Fruit fly (Drosophila melanogaster) whole organism, embryonic: ENCODE data around the gene CG34278.

Experiments used
- CG3847 ChIP-seq: fragments of 200-800 bp; sonication (Bioruptor generic); IDR thresholded peaks from 2 replicates; pipeline ENCODE4 v1.3.6; 2022; ENCODE audit warnings: missing biosample characterization, missing genetic modification characterization
- CG4328 ChIP-seq: fragments of 200-800 bp; sonication (Bioruptor generic); optimal IDR thresholded peaks from 3 replicates; lab custom pipeline; 2017; ENCODE audit warnings: missing biosample characterization, missing genetic modification reagents, missing genetic modification characterization
- CG7271 ChIP-seq: fragments of 200-800 bp; sonication (Bioruptor generic); optimal IDR thresholded peaks from 2 replicates; lab custom pipeline; 2018; ENCODE audit warnings: missing biosample characterization, mild to moderate bottlenecking, missing genetic modification characterization, moderate library complexity
- CG9437 ChIP-seq: fragments of 200-800 bp; sonication (Bioruptor generic); optimal IDR thresholded peaks from 2 replicates; lab custom pipeline; 2018; ENCODE audit warnings: missing biosample characterization, mild to moderate bottlenecking, missing genetic modification characterization
- gce ChIP-seq: fragments of 200-800 bp; sonication (Bioruptor generic); IDR thresholded peaks from 3 replicates; pipeline ENCODE4 v1.3.6; 2022; ENCODE audit warnings: missing biosample characterization, missing genetic modification characterization

dm6 chr3R:17133897-17134296, 13.6 kb downstream of the CG34278 start, which contains the start of gene CG31267:
- TF ChIP-seq CG9437: no peak
- TF ChIP-seq CG7271: no peak
- no peak for TF ChIP-seq gce (GFP tag; lab: Robert Waterston, UW)
- no peak for TF ChIP-seq CG4328 (GFP tag; lab: Kevin White, UChicago)
- TF ChIP-seq CG3847 (GFP tag; lab: Robert Waterston, UW): no peak
